Worm (Caenorhabditis elegans): Measurements from ENCODE around the gene dnpp-1.

Gene dnpp-1

DNA sequence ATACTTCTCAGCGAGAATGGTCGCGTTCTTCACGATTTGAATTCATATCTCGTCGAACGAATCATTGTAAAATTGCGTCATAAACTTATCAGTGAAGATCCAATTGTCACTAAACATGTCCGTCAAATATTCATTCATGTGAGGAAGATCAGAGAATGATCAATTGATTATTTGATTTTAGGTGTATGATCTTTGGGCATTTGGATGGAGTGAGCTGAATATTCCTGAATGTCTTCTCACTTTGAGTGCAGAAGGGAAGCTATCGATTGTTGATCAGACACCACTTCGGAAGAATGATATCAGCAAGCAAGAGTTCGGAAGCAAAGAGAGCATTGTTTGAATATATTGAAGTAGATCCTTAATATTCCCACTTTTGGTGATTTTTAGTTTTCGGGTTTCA is 10.7 kb upstream of the dnpp-1 start (continued):
- TF ChIP-seq ztf-11 (tag; optimal IDR thresholded peaks at IDR 0.05) (no peak), pha-4 (tag; optimal IDR thresholded peaks at IDR 0.05) (no peak)

DNA sequence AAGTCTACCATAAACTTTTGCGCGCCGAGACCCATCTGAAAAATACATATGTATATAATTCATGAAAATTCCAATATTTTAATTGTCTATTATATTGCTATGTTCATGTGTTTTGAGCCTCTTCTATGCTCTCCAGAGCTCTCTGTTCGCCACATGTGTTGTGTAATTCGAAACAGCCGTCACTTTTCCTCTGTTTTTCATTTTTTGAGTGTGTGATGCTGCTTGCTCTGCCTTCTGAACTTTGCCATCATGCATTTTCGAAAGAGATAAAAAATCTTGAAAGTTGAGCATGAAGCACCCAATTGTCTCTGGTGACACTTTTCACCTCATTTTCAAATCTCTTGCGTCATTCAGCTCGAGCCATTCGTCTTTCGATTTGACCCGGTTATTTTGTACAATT is 8.7 kb upstream of the dnpp-1 start:
- peak; percentile 49 for TF ChIP-seq egl-5 (tag; optimal IDR thresholded peaks at IDR 0.05)
- no peak for TF ChIP-seq sea-2 (GFP tag; optimal IDR thresholded peaks at IDR 0.05)

DNA sequence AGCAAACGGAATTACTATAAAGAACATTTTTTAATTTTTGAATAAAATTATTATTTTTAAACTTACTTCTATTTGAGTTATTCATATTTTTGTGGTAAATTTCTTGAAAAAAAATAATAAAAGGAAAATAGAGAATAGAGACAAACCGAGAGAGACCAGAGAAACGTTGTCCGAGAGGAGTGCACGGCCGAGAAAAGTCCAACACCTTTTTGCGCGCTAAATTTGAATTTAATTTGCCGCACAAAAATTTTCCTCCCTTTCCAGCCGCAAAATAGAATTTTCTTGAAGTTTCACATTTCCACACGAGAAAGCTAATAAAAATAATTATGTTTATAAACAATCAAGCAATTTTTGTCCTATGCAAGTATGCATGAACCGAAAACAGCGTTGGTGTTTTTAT is 8.2 kb upstream of the dnpp-1 start, which contains the start of the genes F01F1.11 and F01F1.3:
F01F1.11 (minus strand) TSS at position 118 of the 400 bp plus-strand sequence.
F01F1.3 (plus strand) TSS at position 179 of the 400 bp plus-strand sequence.
- peak; percentile 67 for TF ChIP-seq R02D3.7 (tag; optimal IDR thresholded peaks at IDR 0.05)
- peak; percentile 73 for TF ChIP-seq lsy-12 (tag; optimal IDR thresholded peaks at IDR 0.05)
- TF ChIP-seq nhr-28 (tag; optimal IDR thresholded peaks at IDR 0.05): no peak
- TF ChIP-seq nhr-43 (tag; optimal IDR thresholded peaks at IDR 0.05; ENCODE audit: poor library complexity, severe bottlenecking): peak; percentile 85
- TF ChIP-seq ceh-28 (tag; optimal IDR thresholded peaks at IDR 0.05): peak; percentile 22
- TF ChIP-seq unc-39 (tag; optimal IDR thresholded peaks at IDR 0.05): no peak
- TF ChIP-seq nhr-25 (tag; optimal IDR thresholded peaks at IDR 0.05): peak; percentile 62
- TF ChIP-seq nhr-23 (tag; optimal IDR thresholded peaks at IDR 0.05): peak; percentile 84
- peak; percentile 3 for TF ChIP-seq jun-1 (tag; optimal IDR thresholded peaks at IDR 0.05)
- TF ChIP-seq hmg-11 (tag; optimal IDR thresholded peaks at IDR 0.05): peak; percentile 3
- TF ChIP-seq ceh-82 (tag; optimal IDR thresholded peaks at IDR 0.05): no peak
- TF ChIP-seq snpc-4 (tag; optimal IDR thresholded peaks at IDR 0.05): peak; percentile 32
- no peak for TF ChIP-seq aly-2 (tag; optimal IDR thresholded peaks at IDR 0.05)
- TF ChIP-seq lin-15B (tag; optimal IDR thresholded peaks at IDR 0.05): peak; percentile 69
- peak; percentile 26 for TF ChIP-seq lin-39 (tag; optimal IDR thresholded peaks at IDR 0.05)
- TF ChIP-seq pqm-1 (tag; optimal IDR thresholded peaks at IDR 0.05): peak; percentile 28
- TF ChIP-seq tbx-2 (tag; optimal IDR thresholded peaks at IDR 0.05): no peak
- peak; percentile 91 for TF ChIP-seq pha-4 (tag; optimal IDR thresholded peaks at IDR 0.05)
- no peak for TF ChIP-seq unc-62 (GFP tag; optimal IDR thresholded peaks at IDR 0.05)
- peak; percentile 13 for TF ChIP-seq elt-2 (tag; optimal IDR thresholded peaks at IDR 0.05)
- TF ChIP-seq nfya-1 (tag; optimal IDR thresholded peaks at IDR 0.05; ENCODE audit: insufficient read depth): peak; percentile 80
- no peak for TF ChIP-seq nhr-67 (tag; optimal IDR thresholded peaks at IDR 0.05)

DNA sequence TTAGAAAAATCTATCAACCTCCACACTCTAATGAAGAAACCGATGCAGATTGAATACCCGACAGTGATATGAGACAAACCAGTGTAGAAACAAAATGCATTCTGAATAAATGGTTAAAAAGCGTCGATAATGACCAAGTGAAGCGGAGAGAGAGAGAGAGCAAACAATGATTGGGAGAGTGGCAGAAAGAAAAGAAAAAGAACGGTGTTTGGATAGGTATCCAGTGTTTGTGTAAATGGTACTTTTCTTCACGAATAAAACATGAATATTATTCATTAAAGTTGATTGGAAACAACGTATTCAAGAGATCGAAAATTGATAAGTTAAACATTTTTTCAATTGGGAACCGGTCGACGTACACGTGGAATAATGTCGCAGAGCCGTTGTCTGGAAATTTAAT is 5.8 kb upstream of the dnpp-1 start, which contains the start of gene F01F1.15:
F01F1.15 (minus strand) TSS at position 101 of the 400 bp plus-strand sequence.
- peak; percentile 13 for TF ChIP-seq pha-4 (tag; optimal IDR thresholded peaks at IDR 0.05)
- no peak for TF ChIP-seq ceh-82 (tag; optimal IDR thresholded peaks at IDR 0.05)

DNA sequence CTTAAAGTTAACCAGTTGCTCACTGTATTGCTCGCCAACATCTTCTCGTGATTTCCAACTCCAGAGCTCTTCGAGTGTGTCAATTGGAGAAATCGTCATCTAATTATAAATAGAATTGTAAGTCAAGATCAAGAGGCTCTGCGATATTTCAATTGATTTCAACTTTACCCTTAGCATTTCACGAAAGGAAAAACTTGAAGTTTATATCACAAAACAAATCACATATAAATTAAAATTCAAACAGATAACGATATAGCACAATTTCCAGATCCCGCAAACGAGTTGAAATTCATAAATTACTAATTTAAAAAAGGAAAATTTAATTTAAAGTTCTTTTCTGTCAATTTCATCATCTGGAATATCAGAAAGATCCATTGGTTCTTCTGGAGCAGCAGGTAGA is 4.8 kb upstream of the dnpp-1 start, which contains the start of gene eng-1:
eng-1 (minus strand) TSS at position 101 of the 400 bp plus-strand sequence.
- no peak for TF ChIP-seq lsy-12 (tag; optimal IDR thresholded peaks at IDR 0.05)
- TF ChIP-seq fkh-2 (tag; optimal IDR thresholded peaks at IDR 0.05): no peak
- TF ChIP-seq ceh-16 (tag; optimal IDR thresholded peaks at IDR 0.05): no peak
- no peak for TF ChIP-seq snpc-4 (tag; optimal IDR thresholded peaks at IDR 0.05)
- TF ChIP-seq zag-1 (tag; optimal IDR thresholded peaks at IDR 0.05): no peak
- TF ChIP-seq elt-1 (tag; optimal IDR thresholded peaks at IDR 0.05): no peak

DNA sequence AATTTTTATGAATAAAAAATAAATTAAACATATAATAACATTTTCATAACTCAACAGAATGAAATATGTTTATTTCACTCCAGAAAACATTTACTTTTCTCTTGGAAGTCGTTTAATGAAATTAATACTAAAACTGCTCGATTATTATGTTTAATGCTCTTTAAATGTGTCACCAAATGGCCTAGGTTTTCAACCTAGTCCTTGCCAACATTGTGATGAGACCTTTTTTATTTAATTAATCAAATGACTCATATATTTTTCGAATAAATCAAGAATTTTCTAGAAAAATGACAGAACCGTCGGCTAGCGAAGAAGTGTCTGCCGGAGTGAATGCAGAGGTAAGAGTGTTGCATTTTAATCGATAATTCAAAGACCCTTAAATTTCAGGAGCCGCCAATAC is 667 bp upstream of the dnpp-1 start, which contains the start of gene rabn-5:
rabn-5 (plus strand) TSS at position 284 of the 400 bp plus-strand sequence.
- TF ChIP-seq ceh-82 (tag; optimal IDR thresholded peaks at IDR 0.05) (no peak), pha-4 (tag; optimal IDR thresholded peaks at IDR 0.05) (peak; percentile 5), fkh-10 (GFP tag; optimal IDR thresholded peaks at IDR 0.05) (no peak)

DNA sequence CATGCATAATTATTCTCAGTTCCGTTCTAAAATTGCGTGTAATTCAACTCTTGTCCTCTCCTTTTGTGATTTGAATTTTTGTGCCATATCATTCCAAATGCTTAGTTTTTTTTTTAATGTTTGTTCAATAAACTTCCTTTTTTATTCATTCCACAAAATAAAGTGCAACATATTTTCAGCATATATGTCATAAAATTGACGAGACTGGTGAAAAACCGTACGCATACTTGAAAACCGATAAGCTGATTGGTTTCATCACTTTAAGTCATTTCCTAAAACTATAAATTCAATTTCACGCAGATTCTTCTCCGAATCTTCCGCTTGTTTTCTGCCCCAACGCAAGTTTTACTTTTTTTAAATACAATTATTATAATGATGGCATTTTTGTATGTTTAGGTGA is 4.6 kb downstream of the dnpp-1 start, which contains the start of gene dpf-4:
dpf-4 (plus strand) TSS at position 301 of the 400 bp plus-strand sequence.
- TF ChIP-seq ztf-4 (tag; optimal IDR thresholded peaks at IDR 0.05) (peak; percentile 10), pqm-1 (tag; optimal IDR thresholded peaks at IDR 0.05) (no peak), ztf-11 (tag; optimal IDR thresholded peaks at IDR 0.05) (no peak)

All from whole organism, L3 larva.